Worm (Caenorhabditis elegans) whole organism, L2 larva: ENCODE data around the gene tin-9.1.

Experiments used
- ama-1 ChIP-seq: fragments of 150-350 bp; optimal IDR thresholded peaks from 2 replicates; lab custom pipeline; 2018; ENCODE audit warnings: inconsistent platforms
- blmp-1 ChIP-seq: sonication (generic microtip); optimal IDR thresholded peaks from 2 replicates; lab custom pipeline; 2017; ENCODE audit warnings: missing genetic modification characterization, mild to moderate bottlenecking, missing compliant biosample characterization, antibody characterized with exemption, moderate library complexity; ENCODE audit not compliant: insufficient read depth
- dmd-4 ChIP-seq: sonication (generic microtip); optimal IDR thresholded peaks from 2 replicates; lab custom pipeline; 2017; ENCODE audit warnings: missing biosample characterization, missing genetic modification characterization
- nhr-11 ChIP-seq: fragments of 150-350 bp; optimal IDR thresholded peaks from 2 replicates; lab custom pipeline; 2014; ENCODE audit warnings: missing biosample characterization, missing genetic modification characterization
- nhr-12 ChIP-seq: fragments of 150-350 bp; optimal IDR thresholded peaks from 2 replicates; lab custom pipeline; 2014; ENCODE audit warnings: missing biosample characterization, missing genetic modification characterization
- nhr-23 ChIP-seq: fragments of 150-350 bp; optimal IDR thresholded peaks from 2 replicates; lab custom pipeline; 2014; ENCODE audit warnings: missing biosample characterization, missing genetic modification reagents, missing genetic modification characterization
- skn-1 ChIP-seq: sonication (generic microtip); optimal IDR thresholded peaks from 2 replicates; lab custom pipeline; 2017; ENCODE audit warnings: missing biosample characterization, missing genetic modification characterization
- sma-9 ChIP-seq, 2 experiments: fragments of 150-350 bp in 1 of 2; sonication (generic microtip) in 1 of 2; optimal IDR thresholded peaks; 2 replicates each; lab custom pipeline; 2014 to 2016; ENCODE audit warnings: missing genetic modification characterization in 2 of 2, mild to moderate bottlenecking in 1 of 2, missing biosample characterization in 1 of 2, missing compliant biosample characterization in 1 of 2, missing genetic modification reagents in 1 of 2, moderate library complexity in 1 of 2
- snpc-4 ChIP-seq: fragments of 150-350 bp; optimal IDR thresholded peaks from 2 replicates; lab custom pipeline; 2014; ENCODE audit warnings: missing biosample characterization, missing genetic modification characterization
- unc-62 ChIP-seq: fragments of 150-350 bp; optimal IDR thresholded peaks from 2 replicates; lab custom pipeline; 2014; ENCODE audit warnings: missing biosample characterization, missing genetic modification reagents, missing genetic modification characterization
- ztf-4 ChIP-seq: fragments of 150-350 bp; optimal IDR thresholded peaks from 2 replicates; lab custom pipeline; 2014; ENCODE audit warnings: missing biosample characterization, missing genetic modification characterization

DNA sequence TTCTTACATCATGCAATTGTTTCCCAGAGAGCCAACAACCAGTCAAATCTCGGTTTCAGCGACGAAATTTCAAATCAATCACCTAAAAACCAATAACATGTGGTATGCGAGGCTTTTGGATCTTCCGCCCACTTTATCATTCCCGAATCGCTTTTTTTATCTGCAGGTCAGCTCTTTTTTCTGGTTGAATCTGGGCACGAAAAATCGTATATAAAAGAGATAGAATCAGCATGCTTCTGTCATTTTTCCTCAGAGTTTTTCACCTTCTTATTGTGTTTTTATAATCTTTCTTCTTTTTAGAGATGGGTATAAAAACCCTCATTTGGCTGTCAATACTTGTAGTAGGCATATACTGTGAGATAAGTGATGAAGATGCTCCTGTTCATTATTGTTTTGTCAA is 41.1 kb downstream of the tin-9.1 start, which contains the start of gene cht-3:
- no peak for TF ChIP-seq nhr-11 (tag; lab: Kevin White, UChicago)
- TF ChIP-seq dmd-4 (tag; lab: Kevin White, UChicago): no peak
- no peak for TF ChIP-seq sma-9 (GFP tag; optimal IDR thresholded peaks at IDR 0.05; lab: Kevin White, UChicago)
- TF ChIP-seq sma-9 (tag; optimal IDR thresholded peaks at IDR 0.05; lab: Kevin White, UChicago): no peak
- no peak for TF ChIP-seq ama-1
- TF ChIP-seq ztf-4: no peak
- TF ChIP-seq unc-62 (GFP tag; lab: Kevin White, UChicago): no peak
- TF ChIP-seq nhr-23 (tag; lab: Kevin White, UChicago): no peak
- no peak for TF ChIP-seq blmp-1 (tag; lab: Kevin White, UChicago)
- no peak for TF ChIP-seq nhr-12 (tag; lab: Kevin White, UChicago)
- TF ChIP-seq snpc-4 (tag; lab: Kevin White, UChicago): no peak
- no peak for TF ChIP-seq skn-1
